Worm (Caenorhabditis elegans) whole organism, L1 larva: ENCODE data around the gene kin-29.

Source experiments
- alr-1 ChIP-seq: fragments of 200-800 bp; sonication (Bioruptor generic); optimal IDR thresholded peaks from 2 replicates; lab custom pipeline; 2018; ENCODE audit warnings: borderline replicate concordance, mild to moderate bottlenecking, missing genetic modification characterization, missing compliant biosample characterization
- aly-2 ChIP-seq: fragments of 150-350 bp; optimal IDR thresholded peaks from 2 replicates; lab custom pipeline; 2014; ENCODE audit warnings: missing biosample characterization, missing genetic modification characterization
- ceh-88 ChIP-seq: fragments of 200-800 bp; sonication (Bioruptor generic); IDR thresholded peaks from 2 replicates; pipeline ENCODE4 v1.3.6; 2022; ENCODE audit warnings: missing genetic modification characterization, missing compliant biosample characterization
- elt-3 ChIP-seq, 6 experiments: fragments of 150-350 bp in 1 of 6; sonication (generic microtip); optimal IDR thresholded peaks; 2 replicates each; lab custom pipeline; 2017 to 2018; ENCODE audit warnings: missing biosample characterization in 6 of 6, missing genetic modification characterization in 6 of 6, inconsistent platforms in 1 of 6
- fos-1 ChIP-seq: fragments of 150-350 bp; optimal IDR thresholded peaks from 2 replicates; lab custom pipeline; 2014; ENCODE audit warnings: missing biosample characterization, missing genetic modification characterization
- nhr-237 ChIP-seq: fragments of 150-350 bp; optimal IDR thresholded peaks from 2 replicates; lab custom pipeline; 2014; ENCODE audit warnings: missing biosample characterization, missing genetic modification characterization
- skn-1 ChIP-seq: fragments of 150-350 bp; optimal IDR thresholded peaks from 2 replicates; lab custom pipeline; 2014; ENCODE audit warnings: missing biosample characterization, missing genetic modification characterization
- sptf-1 ChIP-seq: fragments of 150-350 bp; optimal IDR thresholded peaks from 2 replicates; lab custom pipeline; 2014; ENCODE audit warnings: missing biosample characterization, missing genetic modification characterization
- tbx-2 ChIP-seq: sonication (generic microtip); optimal IDR thresholded peaks from 2 replicates; lab custom pipeline; 2016; ENCODE audit warnings: missing genetic modification characterization, missing compliant biosample characterization
- unc-62 ChIP-seq: fragments of 150-350 bp; optimal IDR thresholded peaks from 2 replicates; lab custom pipeline; 2014; ENCODE audit warnings: missing biosample characterization, missing genetic modification reagents, missing genetic modification characterization
- zag-1 ChIP-seq: fragments of 150-350 bp; optimal IDR thresholded peaks from 2 replicates; lab custom pipeline; 2014; ENCODE audit warnings: missing biosample characterization, missing genetic modification characterization

DNA sequence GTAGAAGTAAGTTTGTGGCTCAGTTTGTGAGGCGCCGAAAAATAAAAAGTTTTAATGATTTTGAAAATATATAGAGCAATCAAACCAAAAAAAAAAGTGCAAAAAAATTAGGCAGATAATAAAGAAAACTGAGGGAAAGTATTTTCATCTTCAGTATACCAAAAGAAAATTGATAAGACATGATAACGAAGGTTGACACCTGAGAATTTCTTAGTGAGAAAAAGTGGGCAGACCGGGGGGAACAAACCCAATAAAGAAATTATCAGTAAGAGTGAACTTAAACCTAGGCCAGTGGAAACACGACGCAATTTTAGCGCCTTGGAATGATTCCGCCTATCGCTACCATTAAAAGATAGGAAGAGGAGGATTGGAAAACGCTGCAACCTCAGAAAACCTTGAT is 13.6 kb downstream of the kin-29 start:
- TF ChIP-seq ceh-88 (GFP tag; lab: Robert Waterston, UW) = no peak
- TF ChIP-seq tbx-2 = no peak
- no peak for TF ChIP-seq zag-1
- no peak for TF ChIP-seq fos-1 (tag; lab: Kevin White, UChicago)
- TF ChIP-seq elt-3 (tag; optimal IDR thresholded peaks at IDR 0.05; lab: Kevin White, UChicago) = peak in 1 of 6 experiments; percentile 4
- TF ChIP-seq skn-1 = no peak
- TF ChIP-seq sptf-1 (tag; lab: Kevin White, UChicago) = no peak
- TF ChIP-seq nhr-237 (tag; lab: Kevin White, UChicago) = no peak
- TF ChIP-seq aly-2 (tag; lab: Kevin White, UChicago) = no peak
- no peak for TF ChIP-seq unc-62 (GFP tag; lab: Kevin White, UChicago)
- TF ChIP-seq alr-1 (tag; lab: Kevin White, UChicago) = no peak
